Fruit fly (Drosophila melanogaster) whole organism, embryonic: ENCODE results near the gene CG15597.

Experiments
- C15 ChIP-seq: fragments of 200-800 bp; sonication (Bioruptor generic); IDR thresholded peaks from 3 replicates; pipeline ENCODE4 v1.3.6; 2022; ENCODE audit warnings: missing biosample characterization, missing genetic modification characterization
- CG10267 ChIP-seq: fragments of 200-800 bp; sonication (Bioruptor generic); optimal IDR thresholded peaks from 2 replicates; lab custom pipeline; 2018; ENCODE audit warnings: missing biosample characterization, mild to moderate bottlenecking, missing genetic modification characterization, moderate library complexity
- CG10462 ChIP-seq: fragments of 200-800 bp; sonication (Bioruptor generic); optimal IDR thresholded peaks from 2 replicates; lab custom pipeline; 2016; ENCODE audit warnings: missing biosample characterization, missing genetic modification characterization
- CG11456 ChIP-seq: fragments of 200-800 bp; sonication (Bioruptor generic); IDR thresholded peaks from 3 replicates; pipeline ENCODE4 v1.3.6; 2022; ENCODE audit warnings: missing biosample characterization, missing genetic modification characterization
- CG12219 ChIP-seq: fragments of 200-800 bp; sonication (Bioruptor generic); optimal IDR thresholded peaks from 3 replicates; lab custom pipeline; 2018; ENCODE audit warnings: missing biosample characterization, mild to moderate bottlenecking, missing genetic modification characterization
- CG15073 ChIP-seq: fragments of 200-800 bp; sonication (Bioruptor generic); optimal IDR thresholded peaks from 2 replicates; lab custom pipeline; 2016; ENCODE audit warnings: missing biosample characterization, missing genetic modification characterization
- CG17361 ChIP-seq: fragments of 200-800 bp; sonication (Bioruptor generic); IDR thresholded peaks from 3 replicates; pipeline ENCODE4 v1.3.6; 2022; ENCODE audit warnings: missing biosample characterization, missing genetic modification characterization
- CG2678 ChIP-seq: fragments of 200-800 bp; sonication (Bioruptor generic); optimal IDR thresholded peaks from 3 replicates; lab custom pipeline; 2019; ENCODE audit warnings: missing biosample characterization, mild to moderate bottlenecking, missing genetic modification characterization, moderate library complexity
- CG2712 ChIP-seq: fragments of 200-800 bp; optimal IDR thresholded peaks from 3 replicates; lab custom pipeline; 2019; ENCODE audit warnings: missing biosample characterization, mild to moderate bottlenecking, missing genetic modification characterization, moderate library complexity
- CG2875 ChIP-seq: fragments of 200-800 bp; sonication (Bioruptor generic); optimal IDR thresholded peaks from 2 replicates; lab custom pipeline; 2017; ENCODE audit warnings: missing biosample characterization, mild to moderate bottlenecking, missing genetic modification characterization, missing genetic modification reagents
- CG2889 ChIP-seq: fragments of 200-800 bp; sonication (Bioruptor generic); IDR thresholded peaks from 3 replicates; pipeline ENCODE4 v1.3.6; 2022; ENCODE audit warnings: missing biosample characterization, missing genetic modification characterization
- CG30020 ChIP-seq: fragments of 200-800 bp; optimal IDR thresholded peaks from 2 replicates; lab custom pipeline; 2019; ENCODE audit warnings: missing biosample characterization, mild to moderate bottlenecking, missing genetic modification characterization, moderate library complexity
- CG31441 ChIP-seq: fragments of 200-800 bp; sonication (Bioruptor generic); IDR thresholded peaks from 2 replicates; pipeline ENCODE4 v1.3.6; 2022; ENCODE audit warnings: missing biosample characterization, missing genetic modification characterization
- CG4282 ChIP-seq: fragments of 200-800 bp; sonication (Bioruptor generic); optimal IDR thresholded peaks from 2 replicates; lab custom pipeline; 2016; ENCODE audit warnings: missing biosample characterization, missing genetic modification characterization
- CG4617 ChIP-seq: fragments of 200-800 bp; sonication (Bioruptor generic); optimal IDR thresholded peaks from 3 replicates; lab custom pipeline; 2016; ENCODE audit warnings: missing biosample characterization, missing genetic modification characterization, borderline replicate concordance
- CG4820 ChIP-seq: fragments of 200-800 bp; sonication (Bioruptor generic); optimal IDR thresholded peaks from 3 replicates; lab custom pipeline; 2016; ENCODE audit warnings: missing biosample characterization, missing genetic modification characterization
- CG8388 ChIP-seq: fragments of 200-800 bp; sonication (Bioruptor generic); optimal IDR thresholded peaks from 2 replicates; lab custom pipeline; 2019; ENCODE audit warnings: missing biosample characterization, mild to moderate bottlenecking, missing genetic modification characterization, moderate library complexity
- CG8765 ChIP-seq: fragments of 200-800 bp; sonication (Bioruptor generic); IDR thresholded peaks from 2 replicates; pipeline ENCODE4 v1.3.6; 2022; ENCODE audit warnings: missing biosample characterization, missing genetic modification characterization
- CG9437 ChIP-seq: fragments of 200-800 bp; sonication (Bioruptor generic); optimal IDR thresholded peaks from 2 replicates; lab custom pipeline; 2018; ENCODE audit warnings: missing biosample characterization, mild to moderate bottlenecking, missing genetic modification characterization
- D19A ChIP-seq: fragments of 200-800 bp; optimal IDR thresholded peaks from 3 replicates; lab custom pipeline; 2019; ENCODE audit warnings: missing biosample characterization, mild to moderate bottlenecking, missing genetic modification characterization, moderate library complexity
- Deaf1 ChIP-seq: fragments of 200-800 bp; optimal IDR thresholded peaks from 3 replicates; lab custom pipeline; 2019; ENCODE audit warnings: missing biosample characterization, mild to moderate bottlenecking, missing genetic modification characterization, moderate library complexity
- E2f1 ChIP-seq: fragments of 200-800 bp; sonication (Bioruptor generic); IDR thresholded peaks from 2 replicates; pipeline ENCODE4 v1.3.6; 2022; ENCODE audit warnings: missing biosample characterization, missing genetic modification characterization
- Eip74EF ChIP-seq, 2 experiments: fragments of 200-800 bp in 1 of 2; fragments of >200 bp in 1 of 2; sonication (Bioruptor generic) in 1 of 2; optimal IDR thresholded peaks; 2 replicates each; lab custom pipeline; 2017 to 2019; ENCODE audit warnings: missing biosample characterization in 2 of 2, missing genetic modification characterization in 2 of 2, mild to moderate bottlenecking in 1 of 2, moderate library complexity in 1 of 2
- Ets65A ChIP-seq: fragments of 200-800 bp; sonication (Bioruptor generic); peaks from one replicate; lab custom pipeline; 2016; ENCODE audit warnings: missing biosample characterization, missing genetic modification characterization
- HmgZ ChIP-seq: fragments of 200-800 bp; sonication (Bioruptor generic); optimal IDR thresholded peaks from 2 replicates; lab custom pipeline; 2018; ENCODE audit warnings: missing biosample characterization, mild to moderate bottlenecking, missing genetic modification characterization
- NFAT ChIP-seq: fragments of 200-800 bp; sonication (Bioruptor generic); IDR thresholded peaks from 2 replicates; pipeline ENCODE4 v1.3.6; 2022; ENCODE audit warnings: missing biosample characterization, missing genetic modification characterization
- Oaz ChIP-seq: fragments of 200-800 bp; sonication (Bioruptor generic); IDR thresholded peaks from 2 replicates; pipeline ENCODE4 v1.3.6; 2022; ENCODE audit warnings: missing biosample characterization, missing genetic modification characterization
- Ravus ChIP-seq: fragments of 200-800 bp; sonication (Bioruptor generic); IDR thresholded peaks from 2 replicates; pipeline ENCODE4 v1.3.6; 2022; ENCODE audit warnings: missing biosample characterization, missing genetic modification characterization
- Taf1 ChIP-seq: fragments of 200-800 bp; sonication (Bioruptor generic); IDR thresholded peaks from 2 replicates; pipeline ENCODE4 v1.3.6; 2022; ENCODE audit warnings: missing biosample characterization, missing genetic modification characterization
- ato ChIP-seq: fragments of 200-800 bp; sonication (Bioruptor generic); IDR thresholded peaks from 2 replicates; pipeline ENCODE4 v1.3.6; 2022; ENCODE audit warnings: missing biosample characterization, missing genetic modification characterization; ENCODE audit not compliant: partially characterized antibody
- bowl ChIP-seq: fragments of 200-800 bp; sonication (Bioruptor generic); IDR thresholded peaks from 2 replicates; pipeline ENCODE4 v1.3.6; 2022; ENCODE audit warnings: missing biosample characterization, missing genetic modification characterization
- danr ChIP-seq: fragments of 200-800 bp; sonication (Bioruptor generic); IDR thresholded peaks from 2 replicates; pipeline ENCODE4 v1.3.6; 2022; ENCODE audit warnings: missing biosample characterization, missing genetic modification characterization
- dmrt11E ChIP-seq: fragments of 200-800 bp; sonication (Bioruptor generic); optimal IDR thresholded peaks from 3 replicates; lab custom pipeline; 2018; ENCODE audit warnings: missing biosample characterization, mild to moderate bottlenecking, missing genetic modification characterization, moderate library complexity
- ewg ChIP-seq: fragments of 200-800 bp; sonication (Bioruptor generic); optimal IDR thresholded peaks from 3 replicates; lab custom pipeline; 2017; ENCODE audit warnings: mild to moderate bottlenecking, missing biosample characterization, missing genetic modification reagents, missing genetic modification characterization
- fd96Cb ChIP-seq: fragments of 200-800 bp; sonication (Bioruptor generic); optimal IDR thresholded peaks from 2 replicates; lab custom pipeline; 2018; ENCODE audit warnings: missing biosample characterization, mild to moderate bottlenecking, missing genetic modification characterization, moderate library complexity
- grn ChIP-seq: fragments of 200-800 bp; sonication (Bioruptor generic); optimal IDR thresholded peaks from 3 replicates; lab custom pipeline; 2017; ENCODE audit warnings: missing biosample characterization, missing genetic modification characterization
- lmd ChIP-seq: fragments of 200-800 bp; sonication (Bioruptor generic); IDR thresholded peaks from 2 replicates; pipeline ENCODE4 v1.3.6; 2022; ENCODE audit warnings: missing biosample characterization, missing genetic modification characterization
- otp ChIP-seq: fragments of 200-800 bp; sonication (Bioruptor generic); IDR thresholded peaks from 3 replicates; pipeline ENCODE4, ENCODE4 v1.3.6; 2022; ENCODE audit warnings: missing biosample characterization, missing genetic modification characterization
- pan ChIP-seq, 4 experiments: fragments of >200 bp in 3 of 4; fragments of 200-800 bp in 1 of 4; sonication (Bioruptor generic) in 1 of 4; optimal IDR thresholded peaks in 3 of 4; IDR thresholded peaks in 1 of 4; 2 replicates each; pipeline versions ENCODE4 v1.3.6 to Lab custom; 2017 to 2022; ENCODE audit warnings: missing biosample characterization in 2 of 4, missing genetic modification characterization in 2 of 4, mixed read lengths in 1 of 4
- phol ChIP-seq: fragments of 200-800 bp; sonication (Bioruptor generic); optimal IDR thresholded peaks from 3 replicates; lab custom pipeline; 2018; ENCODE audit warnings: missing biosample characterization, mild to moderate bottlenecking, missing genetic modification characterization, moderate library complexity
- pum ChIP-seq: fragments of 200-800 bp; sonication (Bioruptor generic); optimal IDR thresholded peaks from 2 replicates; lab custom pipeline; 2016; ENCODE audit warnings: missing biosample characterization, missing genetic modification characterization
- sd ChIP-seq: fragments of 200-800 bp; sonication (Bioruptor generic); optimal IDR thresholded peaks from 3 replicates; lab custom pipeline; 2018; ENCODE audit warnings: missing biosample characterization, mild to moderate bottlenecking, missing genetic modification characterization, moderate library complexity
- sens ChIP-seq: fragments of 200-800 bp; sonication (Bioruptor generic); peaks from one replicate; lab custom pipeline; 2016; ENCODE audit warnings: missing biosample characterization, missing genetic modification characterization
- sisA ChIP-seq: fragments of 200-800 bp; sonication (Bioruptor generic); IDR thresholded peaks from 2 replicates; pipeline ENCODE4 v1.3.6; 2022; ENCODE audit warnings: missing biosample characterization, missing genetic modification characterization
- so ChIP-seq: fragments of 200-800 bp; sonication (Bioruptor generic); IDR thresholded peaks from 3 replicates; pipeline ENCODE4 v1.3.6; 2022; ENCODE audit warnings: missing biosample characterization, missing genetic modification characterization
- tgo ChIP-seq: fragments of 200-800 bp; sonication (Bioruptor generic); IDR thresholded peaks from 3 replicates; pipeline ENCODE4 v1.3.6; 2022; ENCODE audit warnings: missing biosample characterization, missing genetic modification characterization
- tin ChIP-seq: fragments of 200-800 bp; sonication (Bioruptor generic); optimal IDR thresholded peaks from 3 replicates; lab custom pipeline; 2016; ENCODE audit warnings: missing biosample characterization, missing genetic modification characterization
- trem ChIP-seq: fragments of 200-800 bp; optimal IDR thresholded peaks from 3 replicates; lab custom pipeline; 2019; ENCODE audit warnings: missing biosample characterization, mild to moderate bottlenecking, missing genetic modification characterization, moderate library complexity
- twi ChIP-seq: fragments of 200-800 bp; optimal IDR thresholded peaks from 2 replicates; lab custom pipeline; 2019; ENCODE audit warnings: missing biosample characterization, mild to moderate bottlenecking, missing genetic modification characterization, moderate library complexity
- usp ChIP-seq: fragments of >200 bp; optimal IDR thresholded peaks from 2 replicates; lab custom pipeline; 2017; ENCODE audit warnings: missing biosample characterization, missing genetic modification characterization
- yki ChIP-seq: fragments of >200 bp; optimal IDR thresholded peaks from 3 replicates; lab custom pipeline; 2018
- z ChIP-seq: fragments of 200-800 bp; sonication (Bioruptor generic); IDR thresholded peaks from 3 replicates; pipeline ENCODE4 v1.3.6; 2022; ENCODE audit warnings: missing biosample characterization, missing genetic modification characterization
- zfh2 ChIP-seq: fragments of 200-800 bp; sonication (Bioruptor generic); optimal IDR thresholded peaks from 2 replicates; lab custom pipeline; 2016; ENCODE audit warnings: missing biosample characterization, missing genetic modification characterization

CG15597 gene

DNA sequence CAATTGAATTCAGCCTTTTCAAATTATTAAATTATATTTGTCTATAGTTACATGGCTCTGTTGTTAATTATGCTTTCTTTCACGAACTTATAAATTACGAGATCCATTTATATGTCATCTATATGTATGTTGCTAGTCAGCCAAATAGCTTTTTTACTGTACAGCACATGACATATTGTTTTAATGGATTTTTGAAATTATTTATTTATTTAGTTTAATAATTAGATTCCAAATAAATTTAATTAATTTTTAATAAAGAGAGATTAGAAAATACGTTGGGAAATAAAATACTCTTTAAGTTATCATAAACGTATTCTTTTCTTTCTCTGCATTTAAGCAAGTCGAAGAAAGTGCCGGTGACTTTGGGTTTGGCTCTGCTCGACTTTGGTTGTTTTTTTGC is 43.7 kb downstream of the CG15597 start (continued):
- peak; percentile 52 for TF ChIP-seq D19A (tag; lab: Kevin White, UChicago)
- TF ChIP-seq CG2889 (GFP tag; lab: Robert Waterston, UW), result no peak
- no peak for TF ChIP-seq HmgZ (tag; lab: Kevin White, UChicago)
- TF ChIP-seq CG31441, result peak; percentile 72
- peak; percentile 42 for TF ChIP-seq CG9437 (GFP tag; lab: Kevin White, UChicago)
- no peak for TF ChIP-seq ato
- TF ChIP-seq CG11456 (GFP tag; lab: Robert Waterston, UW), result no peak
- no peak for TF ChIP-seq CG12219
- TF ChIP-seq CG10462 (GFP tag; lab: Kevin White, UChicago), result no peak
- TF ChIP-seq lmd (GFP tag; lab: Robert Waterston, UW), result no peak
- TF ChIP-seq fd96Cb, result peak; percentile 49
- no peak for TF ChIP-seq Deaf1
- no peak for TF ChIP-seq tin
- no peak for TF ChIP-seq CG4282 (GFP tag; lab: Kevin White, UChicago)
- peak; percentile 69 for TF ChIP-seq CG2712
- TF ChIP-seq CG15073, result no peak
- TF ChIP-seq E2f1 (GFP tag; lab: Robert Waterston, UW), result no peak
- peak; percentile 56 for TF ChIP-seq CG8388
- TF ChIP-seq CG8765 (GFP tag; lab: Robert Waterston, UW), result no peak
- no peak for TF ChIP-seq usp
- TF ChIP-seq sisA (GFP tag; lab: Robert Waterston, UW), result no peak
- no peak for TF ChIP-seq CG4820 (GFP tag; lab: Kevin White, UChicago)
- TF ChIP-seq twi, result no peak
- no peak for TF ChIP-seq danr
- no peak for TF ChIP-seq tgo (GFP tag; lab: Robert Waterston, UW)
- TF ChIP-seq pum (GFP tag; lab: Kevin White, UChicago), result no peak
- TF ChIP-seq yki (lab: Kevin White, UChicago), result no peak
- TF ChIP-seq dmrt11E (tag; lab: Kevin White, UChicago), result no peak
- TF ChIP-seq pan (optimal IDR thresholded peaks at IDR 0.05; lab: Kevin White, UChicago), result no peak
- TF ChIP-seq pan (GFP tag; optimal IDR thresholded peaks at IDR 0.05 in 1 of 2, IDR thresholded peaks at IDR 0.05 in 1 of 2), result no peak
- no peak for TF ChIP-seq Ets65A (GFP tag; lab: Kevin White, UChicago)
- TF ChIP-seq zfh2 (GFP tag; lab: Kevin White, UChicago), result no peak
- no peak for TF ChIP-seq sd (tag; lab: Kevin White, UChicago)
- no peak for TF ChIP-seq Oaz
- TF ChIP-seq so (GFP tag; lab: Robert Waterston, UW), result no peak
- TF ChIP-seq CG30020, result peak; percentile 6
- peak; percentile 63 for TF ChIP-seq sens
- peak; percentile 29 for TF ChIP-seq CG10267
- no peak for TF ChIP-seq Ravus (GFP tag; lab: Robert Waterston, UW)
- TF ChIP-seq CG4617, result no peak
- no peak for TF ChIP-seq grn (GFP tag; lab: Kevin White, UChicago)
- TF ChIP-seq ewg (GFP tag; lab: Kevin White, UChicago), result peak; percentile 29
- no peak for TF ChIP-seq bowl
- peak in 1 of 2 experiments; percentile 60 for TF ChIP-seq Eip74EF (GFP tag; optimal IDR thresholded peaks at IDR 0.05; lab: Kevin White, UChicago)
- no peak for TF ChIP-seq otp
- peak; percentile 72 for TF ChIP-seq phol
- no peak for TF ChIP-seq z
- peak; percentile 29 for TF ChIP-seq CG2875 (GFP tag; lab: Kevin White, UChicago)
- peak; percentile 82 for TF ChIP-seq CG17361 (GFP tag; lab: Robert Waterston, UW)
- TF ChIP-seq trem (tag; lab: Kevin White, UChicago), result peak; percentile 16
- TF ChIP-seq CG2678 (tag; lab: Kevin White, UChicago), result peak; percentile 66
- TF ChIP-seq C15 (GFP tag; lab: Robert Waterston, UW), result no peak
- TF ChIP-seq Taf1, result no peak
- TF ChIP-seq NFAT (GFP tag; lab: Robert Waterston, UW), result no peak
